Fruit fly (Drosophila melanogaster): ENCODE results near the gene wupA.
A peak's percentile ranks its signal among the peaks of the same experiment; 100 is the strongest.

The wupA gene

DNA sequence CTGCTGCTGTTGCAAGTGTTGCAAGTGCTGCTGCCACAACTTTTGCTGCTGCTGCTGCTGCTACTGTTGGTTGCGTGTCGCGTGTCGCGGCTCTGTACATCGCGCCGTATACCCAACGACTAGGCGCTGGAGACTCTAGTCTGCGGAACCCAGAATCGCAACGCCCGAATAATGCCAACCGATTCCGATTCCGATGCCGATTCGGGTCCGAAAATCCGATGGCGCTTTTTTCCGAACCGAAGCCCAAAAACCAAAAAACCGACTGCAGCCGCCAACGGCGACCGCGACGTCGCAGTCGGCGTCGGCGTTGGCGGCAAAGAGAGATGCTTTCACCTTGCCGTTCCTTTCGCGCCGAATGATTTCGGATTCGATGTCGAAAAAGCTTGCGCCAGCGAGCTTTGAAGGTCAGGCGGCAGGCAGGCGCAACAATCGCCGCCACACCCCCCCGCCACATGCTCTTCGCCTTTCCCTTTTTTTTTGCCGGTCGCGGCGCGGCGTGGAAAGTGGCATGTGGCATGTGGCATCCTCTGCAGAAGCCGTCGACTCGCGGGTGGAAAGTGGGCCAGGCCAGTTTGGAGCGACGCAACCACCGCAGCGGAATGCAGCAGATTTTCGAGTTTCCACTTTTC, 53.5 kb downstream of the wupA start, which contains the start of gene Sh:
Gene Sh, minus strand, starts transcription at position 104 of the 629 bp plus-strand sequence.
- TF ChIP-seq E2f2 (GFP tag; IDR thresholded peaks at IDR 0.05), result peak; percentile 11; the same call in 1 of the 2 replicates
- no peak for TF ChIP-seq chif (GFP tag; optimal IDR thresholded peaks at IDR 0.05)
- peak; percentile 94 for TF ChIP-seq Adf1 (GFP tag; IDR thresholded peaks at IDR 0.05)
- peak; percentile 59 for TF ChIP-seq ftz-f1 (GFP tag; optimal IDR thresholded peaks at IDR 0.05)
- TF ChIP-seq sqz (GFP tag; optimal IDR thresholded peaks at IDR 0.05), result no peak
- TF ChIP-seq crol (GFP tag; IDR thresholded peaks at IDR 0.05), result peak; percentile 78
- TF ChIP-seq Deaf1 (tag; optimal IDR thresholded peaks at IDR 0.05), result peak; percentile 96
- TF ChIP-seq z (GFP tag; IDR thresholded peaks at IDR 0.05), result no peak
- peak; percentile 61; the same call in 1 of the 4 replicates for TF ChIP-seq chinmo (GFP tag; IDR thresholded peaks at IDR 0.05; ENCODE audit: partially characterized antibody)
- peak; percentile 99 for TF ChIP-seq CG13894 (tag; optimal IDR thresholded peaks at IDR 0.05)
- peak; percentile 95 for TF ChIP-seq scrt (GFP tag; optimal IDR thresholded peaks at IDR 0.05)
- TF ChIP-seq CTCF (GFP tag; optimal IDR thresholded peaks at IDR 0.05), result peak; percentile 38
- no peak for TF ChIP-seq CG7745 (tag; optimal IDR thresholded peaks at IDR 0.05)
- no peak for TF ChIP-seq Hr3 (GFP tag; optimal IDR thresholded peaks at IDR 0.05)

DNA sequence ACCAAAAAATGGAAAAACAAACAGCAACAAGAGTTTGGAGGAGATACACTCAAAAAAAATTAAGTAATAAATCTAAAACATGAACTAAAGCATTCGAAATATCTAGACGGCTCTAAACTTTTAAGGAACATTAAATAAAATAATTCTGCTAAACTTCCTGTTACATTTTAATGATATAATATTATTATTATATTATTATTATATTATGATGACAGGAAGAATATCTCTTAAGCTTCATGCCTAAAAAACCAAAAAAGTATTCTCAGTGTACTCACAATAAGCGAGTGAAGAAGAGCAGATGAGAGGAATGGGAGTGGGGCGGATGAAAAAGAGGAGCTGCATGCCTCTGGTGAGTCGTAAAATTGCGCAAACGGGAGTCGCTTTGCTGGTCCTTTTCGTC, 58.6 kb downstream of the wupA start:
- TF ChIP-seq pan (optimal IDR thresholded peaks at IDR 0.05) (no peak), pan (GFP tag; optimal IDR thresholded peaks at IDR 0.05 in 1 of 2, IDR thresholded peaks at IDR 0.05 in 1 of 2) (no peak), nau (GFP tag; optimal IDR thresholded peaks at IDR 0.05) (no peak), Oli (tag; optimal IDR thresholded peaks at IDR 0.05) (no peak), NC2α (GFP tag; optimal IDR thresholded peaks at IDR 0.05) (no peak), CG9797 (GFP tag; optimal IDR thresholded peaks at IDR 0.05) (no peak), CG4360 (GFP tag; IDR thresholded peaks at IDR 0.05) (no peak), Aef1 (GFP tag; IDR thresholded peaks at IDR 0.05) (no peak), org-1 (GFP tag; optimal IDR thresholded peaks at IDR 0.05) (no peak), CG8359 (GFP tag; optimal IDR thresholded peaks at IDR 0.05; ENCODE audit: borderline replicate concordance) (no peak), vvl (GFP tag; IDR thresholded peaks at IDR 0.05) (no peak), slp2 (GFP tag; optimal IDR thresholded peaks at IDR 0.05) (no peak), CG14965 (GFP tag; optimal IDR thresholded peaks at IDR 0.05; ENCODE audit: borderline replicate concordance) (no peak), CG30403 (GFP tag; optimal IDR thresholded peaks at IDR 0.05) (no peak), cas (GFP tag; IDR thresholded peaks at IDR 0.05) (no peak), aop (GFP tag; IDR thresholded peaks at IDR 0.05) (no peak), CG13296 (GFP tag; optimal IDR thresholded peaks at IDR 0.05) (peak; percentile 20), PHDP (tag; optimal IDR thresholded peaks at IDR 0.05) (no peak), CG31441 (GFP tag; IDR thresholded peaks at IDR 0.05) (0 out of 2 replicates have a peak, but pooled peaks have one; percentile 16), Hr78 (GFP tag; optimal IDR thresholded peaks at IDR 0.05) (no peak), Tbp (GFP tag; optimal IDR thresholded peaks at IDR 0.05) (no peak), CG13123 (GFP tag; optimal IDR thresholded peaks at IDR 0.05) (no peak), slou (GFP tag; optimal IDR thresholded peaks at IDR 0.05) (no peak), Med (GFP tag) (no peak), bsh (GFP tag; optimal IDR thresholded peaks at IDR 0.05) (no peak), tna (GFP tag; IDR thresholded peaks at IDR 0.05; ENCODE audit: partially characterized antibody) (no peak), CG2199 (GFP tag; IDR thresholded peaks at IDR 0.05) (no peak), dmrt99B (tag; optimal IDR thresholded peaks at IDR 0.05) (peak; percentile 38), CG10431 (GFP tag; optimal IDR thresholded peaks at IDR 0.05) (no peak), grn (GFP tag; optimal IDR thresholded peaks at IDR 0.05) (no peak), sens-2 (GFP tag; IDR thresholded peaks at IDR 0.05) (no peak), gem (tag; optimal IDR thresholded peaks at IDR 0.05) (peak; percentile 32), ase (GFP tag; IDR thresholded peaks at IDR 0.05) (no peak), CG11695 (GFP tag; IDR thresholded peaks at IDR 0.05) (no peak), tup (GFP tag; optimal IDR thresholded peaks at IDR 0.05) (no peak), CG18262 (tag; optimal IDR thresholded peaks at IDR 0.05) (no peak), Kr (GFP tag; optimal IDR thresholded peaks at IDR 0.05) (no peak)
